Fruit fly (Drosophila melanogaster): ENCODE data around the gene Elys.

Gene Elys

DNA sequence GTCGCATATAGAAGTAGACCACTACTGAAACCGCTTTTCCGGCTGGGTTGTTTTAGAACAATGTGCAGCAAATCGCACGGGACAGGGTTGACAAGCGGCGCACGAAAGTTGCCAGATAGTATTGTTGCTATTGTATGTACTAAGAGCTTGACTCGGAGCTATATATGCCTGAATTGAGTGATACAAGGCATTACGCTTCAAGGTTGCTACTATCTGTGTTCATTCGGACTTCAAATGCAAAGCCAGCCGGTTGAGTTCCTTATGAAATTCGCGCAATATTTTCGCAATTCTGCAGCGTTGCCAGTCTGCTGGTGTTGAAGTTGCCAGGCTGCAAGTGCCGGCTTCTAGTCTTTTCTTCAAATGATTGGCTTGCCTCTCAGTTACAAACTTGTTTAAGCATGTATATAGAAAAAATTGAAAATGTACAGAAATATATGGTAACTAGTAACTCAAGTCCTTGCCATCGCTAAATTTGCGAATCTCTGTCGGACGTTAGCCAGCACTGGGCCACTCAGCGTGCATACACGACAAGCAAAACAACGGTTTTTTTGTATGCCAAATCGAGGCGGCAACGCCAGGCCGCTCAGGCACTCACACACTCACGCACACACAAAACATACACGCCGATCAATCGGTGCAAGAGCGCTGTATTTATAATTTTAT, at the start of gene Elys, which contains the start of gene Ranbp21:
TSS of gene Elys (plus strand) at position 549 of the 663 bp plus-strand sequence.
TSS of gene Ranbp21 (minus strand) at position 513 of the 663 bp plus-strand sequence.
- TF ChIP-seq Ets21C (GFP tag; optimal IDR thresholded peaks at IDR 0.05) = peak; percentile 56
- 0 out of 2 replicates have a peak, but pooled peaks have one; percentile 32 for TF ChIP-seq Gug (GFP tag; IDR thresholded peaks at IDR 0.05)
- TF ChIP-seq CG3032 (tag; optimal IDR thresholded peaks at IDR 0.05) = peak; percentile 43
- peak; percentile 74 for TF ChIP-seq Sox14 (GFP tag; optimal IDR thresholded peaks at IDR 0.05)
- TF ChIP-seq Eip78C (GFP tag) = peak; percentile 77
- TF ChIP-seq esn (GFP tag; optimal IDR thresholded peaks at IDR 0.05) = peak; percentile 58
- no peak for TF ChIP-seq CG10669 (GFP tag; optimal IDR thresholded peaks at IDR 0.05)
- peak; percentile 71 for TF ChIP-seq cyc (GFP tag; optimal IDR thresholded peaks at IDR 0.05)
- TF ChIP-seq eg (GFP tag; IDR thresholded peaks at IDR 0.05) = peak; percentile 33; the same call in 1 of the 3 replicates
- TF ChIP-seq lz (GFP tag; optimal IDR thresholded peaks at IDR 0.05) = peak; percentile 68
- no peak for TF ChIP-seq Eip93F (GFP tag; optimal IDR thresholded peaks at IDR 0.05)
- TF ChIP-seq CG6808 (GFP tag; optimal IDR thresholded peaks at IDR 0.05) = no peak
- no peak for TF ChIP-seq dac (GFP tag; optimal IDR thresholded peaks at IDR 0.05)
- no peak for TF ChIP-seq Ets96B (tag; optimal IDR thresholded peaks at IDR 0.05)
- TF ChIP-seq Lpt (GFP tag; optimal IDR thresholded peaks at IDR 0.05) = peak; percentile 13
- TF ChIP-seq CG1621 (tag; optimal IDR thresholded peaks at IDR 0.05) = peak; percentile 5
- TF ChIP-seq Smox (GFP tag; optimal IDR thresholded peaks at IDR 0.05) = no peak
- peak; percentile 76 for TF ChIP-seq Hr39 (GFP tag; optimal IDR thresholded peaks at IDR 0.05)
- no peak for TF ChIP-seq fd85E (GFP tag; optimal IDR thresholded peaks at IDR 0.05)
- peak; percentile 74 for TF ChIP-seq CG31627 (GFP tag; optimal IDR thresholded peaks at IDR 0.05)
- TF ChIP-seq CG10631 (GFP tag; optimal IDR thresholded peaks at IDR 0.05) = no peak
- TF ChIP-seq Sox15 (GFP tag; optimal IDR thresholded peaks at IDR 0.05) = peak; percentile 55
- peak; percentile 3 for TF ChIP-seq CG34406 (GFP tag; optimal IDR thresholded peaks at IDR 0.05)
- TF ChIP-seq CG6163 (GFP tag; IDR thresholded peaks at IDR 0.05) = peak; percentile 66; the same call in 2 of the 3 replicates

DNA sequence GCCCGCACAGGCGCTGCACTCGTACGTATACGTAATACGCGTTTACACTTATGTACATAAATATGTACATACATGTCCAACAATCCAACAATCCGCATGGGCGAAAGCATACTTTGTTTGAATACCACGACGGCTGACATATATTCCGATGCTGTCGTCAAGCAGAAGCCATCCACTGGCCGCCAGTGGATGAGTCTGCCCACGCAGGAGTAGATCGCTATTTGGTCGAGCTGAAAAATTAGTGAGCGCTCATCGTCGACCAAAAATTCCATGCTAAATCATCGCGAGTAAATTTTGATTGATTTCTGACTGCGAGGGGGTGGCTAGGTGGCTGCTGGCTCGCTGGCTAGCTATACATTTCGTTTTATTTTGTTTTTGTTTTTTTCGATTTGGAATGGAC, 49.6 kb upstream of the Elys start:
- TF ChIP-seq fkh (GFP tag; optimal IDR thresholded peaks at IDR 0.05) (peak; percentile 9), Ets21C (GFP tag; optimal IDR thresholded peaks at IDR 0.05) (no peak)

DNA sequence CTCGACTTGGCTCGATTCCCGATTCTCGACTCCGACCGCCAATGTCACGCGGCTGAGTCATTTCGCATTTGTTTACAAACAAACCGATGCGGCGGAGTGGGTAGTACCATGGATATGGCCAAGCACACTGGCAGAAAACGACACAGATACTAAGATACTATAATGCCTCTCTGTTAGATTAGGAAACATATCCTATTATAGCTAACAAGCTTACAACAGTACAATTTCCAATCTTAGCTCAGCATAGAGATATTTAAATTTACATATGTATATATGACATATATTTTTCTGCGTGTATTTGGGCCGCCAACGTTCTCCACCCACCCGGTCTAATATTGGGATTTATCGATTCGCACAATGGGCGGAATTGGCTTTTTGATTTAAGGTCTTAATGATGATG, 48.2 kb upstream of the Elys start:
- TF ChIP-seq ss (GFP tag; optimal IDR thresholded peaks at IDR 0.05) (peak; percentile 60 to 61), CG8119 (GFP tag; IDR thresholded peaks at IDR 0.05) (peak; percentile 85), acj6 (GFP tag; optimal IDR thresholded peaks at IDR 0.05) (peak; percentile 63), Ets21C (GFP tag; optimal IDR thresholded peaks at IDR 0.05) (no peak), CG8319 (GFP tag; optimal IDR thresholded peaks at IDR 0.05) (peak; percentile 54), salr (GFP tag; optimal IDR thresholded peaks at IDR 0.05) (peak; percentile 11 to 79), CG11902 (GFP tag; optimal IDR thresholded peaks at IDR 0.05) (peak; percentile 58), CG6163 (GFP tag; IDR thresholded peaks at IDR 0.05) (peak; percentile 89), CG10669 (GFP tag; optimal IDR thresholded peaks at IDR 0.05) (peak; percentile 61), Blimp-1 (GFP tag; optimal IDR thresholded peaks at IDR 0.05) (peak; percentile 8), CG11294 (GFP tag; IDR thresholded peaks at IDR 0.05) (peak; percentile 73), fd59A (GFP tag; optimal IDR thresholded peaks at IDR 0.05) (peak; percentile 55), CG9139 (GFP tag; optimal IDR thresholded peaks at IDR 0.05) (no peak), CG6808 (GFP tag; optimal IDR thresholded peaks at IDR 0.05) (peak; percentile 54), Sox15 (GFP tag; optimal IDR thresholded peaks at IDR 0.05) (peak; percentile 42), CG7368 (GFP tag; optimal IDR thresholded peaks at IDR 0.05) (peak; percentile 60), spab (GFP tag; optimal IDR thresholded peaks at IDR 0.05) (peak; percentile 54), fd85E (GFP tag; optimal IDR thresholded peaks at IDR 0.05) (no peak), svp (GFP tag) (peak; percentile 74), CG32006 (GFP tag; optimal IDR thresholded peaks at IDR 0.05) (peak; percentile 83), CG8632 (GFP tag; optimal IDR thresholded peaks at IDR 0.05) (peak; percentile 21), esn (GFP tag; optimal IDR thresholded peaks at IDR 0.05) (peak; percentile 64), Lpt (GFP tag; optimal IDR thresholded peaks at IDR 0.05) (peak; percentile 60), CG3919 (GFP tag; optimal IDR thresholded peaks at IDR 0.05) (peak; percentile 84), CG1621 (tag; optimal IDR thresholded peaks at IDR 0.05) (peak; percentile 27), CG10631 (GFP tag; optimal IDR thresholded peaks at IDR 0.05) (peak; percentile 81), CG3032 (tag; optimal IDR thresholded peaks at IDR 0.05) (peak; percentile 68), dac (GFP tag; optimal IDR thresholded peaks at IDR 0.05) (peak; percentile 23), cyc (GFP tag; optimal IDR thresholded peaks at IDR 0.05) (peak; percentile 66), CG16779 (tag; optimal IDR thresholded peaks at IDR 0.05) (peak; percentile 57), CG6792 (GFP tag; optimal IDR thresholded peaks at IDR 0.05) (peak; percentile 65), Hr4 (GFP tag; optimal IDR thresholded peaks at IDR 0.05) (peak; percentile 85), achi (GFP tag; optimal IDR thresholded peaks at IDR 0.05) (peak; percentile 74)
